Worm (Caenorhabditis elegans): ENCODE measurements around the gene Y116F11B.7.

The Y116F11B.7 gene

ce11 chrV:19867883-19868282, 19.8 kb downstream of the Y116F11B.7 start, which contains the start of gene Y116F11B.9:
Gene Y116F11B.9, minus strand, starts transcription at chrV:19867983.
- no peak for TF ChIP-seq tbx-11 (GFP tag; IDR thresholded peaks at IDR 0.05)
- TF ChIP-seq B0310.2 (tag; optimal IDR thresholded peaks at IDR 0.05), result no peak
- TF ChIP-seq ama-1 (optimal IDR thresholded peaks at IDR 0.05), result no peak
- TF ChIP-seq sea-1 (GFP tag; conservative IDR thresholded peaks at IDR 0.05), result no peak
- TF ChIP-seq ceh-13 (GFP tag; optimal IDR thresholded peaks at IDR 0.05), result no peak
- no peak for TF ChIP-seq tbx-37 (GFP tag; conservative IDR thresholded peaks at IDR 0.05)
- no peak for TF ChIP-seq pes-1 (GFP tag; IDR thresholded peaks at IDR 0.05)
- TF ChIP-seq aly-1 (tag; optimal IDR thresholded peaks at IDR 0.05), result no peak
- TF ChIP-seq flt-1 (GFP tag; IDR thresholded peaks at IDR 0.05), result no peak
- TF ChIP-seq scrt-1 (GFP tag; IDR thresholded peaks at IDR 0.05), result no peak
- no peak for TF ChIP-seq F13C5.2 (tag; optimal IDR thresholded peaks at IDR 0.05)
- TF ChIP-seq hmg-4 (GFP tag; optimal IDR thresholded peaks at IDR 0.05), result no peak
- TF ChIP-seq ceh-36 (tag; optimal IDR thresholded peaks at IDR 0.05), result no peak
- TF ChIP-seq hnd-1 (tag; optimal IDR thresholded peaks at IDR 0.05), result no peak
- no peak for TF ChIP-seq ets-7 (tag; optimal IDR thresholded peaks at IDR 0.05)
- TF ChIP-seq hmbx-1 (tag; optimal IDR thresholded peaks at IDR 0.05), result no peak

ce11 chrV:19882916-19883315, 34.8 kb downstream of the Y116F11B.7 start, which contains the start of gene Y116F11B.13:
Gene Y116F11B.13, plus strand, starts transcription at chrV:19883216.
- TF ChIP-seq ets-7 (tag; optimal IDR thresholded peaks at IDR 0.05), result no peak
- TF ChIP-seq hmg-4 (GFP tag; optimal IDR thresholded peaks at IDR 0.05), result no peak
- no peak for TF ChIP-seq F13C5.2 (tag; optimal IDR thresholded peaks at IDR 0.05)
- no peak for TF ChIP-seq flt-1 (GFP tag; IDR thresholded peaks at IDR 0.05)
- no peak for TF ChIP-seq ama-1 (optimal IDR thresholded peaks at IDR 0.05)
- no peak for TF ChIP-seq tra-4 (tag; optimal IDR thresholded peaks at IDR 0.05)
- TF ChIP-seq aly-1 (tag; optimal IDR thresholded peaks at IDR 0.05), result no peak
- TF ChIP-seq hnd-1 (tag; optimal IDR thresholded peaks at IDR 0.05), result no peak
- TF ChIP-seq tbx-11 (GFP tag; IDR thresholded peaks at IDR 0.05), result no peak
- TF ChIP-seq ceh-36 (tag; optimal IDR thresholded peaks at IDR 0.05), result no peak
- TF ChIP-seq sea-1 (GFP tag; conservative IDR thresholded peaks at IDR 0.05), result no peak
- no peak for TF ChIP-seq hmbx-1 (tag; optimal IDR thresholded peaks at IDR 0.05)

- TF ChIP-seq ama-1 (optimal IDR thresholded peaks at IDR 0.05), result no peak
- no peak for TF ChIP-seq flt-1 (GFP tag; IDR thresholded peaks at IDR 0.05)
- no peak for TF ChIP-seq ceh-36 (tag; optimal IDR thresholded peaks at IDR 0.05)
- no peak for TF ChIP-seq tbx-37 (GFP tag; conservative IDR thresholded peaks at IDR 0.05)
- no peak for TF ChIP-seq pes-1 (GFP tag; IDR thresholded peaks at IDR 0.05)
- no peak for TF ChIP-seq B0310.2 (tag; optimal IDR thresholded peaks at IDR 0.05)
- TF ChIP-seq hnd-1 (tag; optimal IDR thresholded peaks at IDR 0.05), result no peak
- TF ChIP-seq tra-4 (tag; optimal IDR thresholded peaks at IDR 0.05), result no peak
- TF ChIP-seq aly-1 (tag; optimal IDR thresholded peaks at IDR 0.05), result no peak
- TF ChIP-seq F13C5.2 (tag; optimal IDR thresholded peaks at IDR 0.05), result no peak
- TF ChIP-seq ets-7 (tag; optimal IDR thresholded peaks at IDR 0.05), result no peak
- no peak for TF ChIP-seq scrt-1 (GFP tag; IDR thresholded peaks at IDR 0.05)
- no peak for TF ChIP-seq sea-1 (GFP tag; conservative IDR thresholded peaks at IDR 0.05)
- TF ChIP-seq ceh-13 (GFP tag; optimal IDR thresholded peaks at IDR 0.05), result no peak
- no peak for TF ChIP-seq hmbx-1 (tag; optimal IDR thresholded peaks at IDR 0.05)
- no peak for TF ChIP-seq hmg-4 (GFP tag; optimal IDR thresholded peaks at IDR 0.05)
- TF ChIP-seq tbx-11 (GFP tag; IDR thresholded peaks at IDR 0.05), result no peak
Observed at ce11 chrV:19895250-19895649, 47.1 kb downstream of the Y116F11B.7 start, which contains the start of gene gly-4. Gene gly-4, minus strand, starts transcription at chrV:19895350.

ce11 chrV:19897557-19897956, 49.4 kb downstream of the Y116F11B.7 start:
- TF ChIP-seq F13C5.2 (tag; optimal IDR thresholded peaks at IDR 0.05) (peak; percentile 4), ceh-13 (GFP tag; optimal IDR thresholded peaks at IDR 0.05) (no peak)

ce11 chrV:19897982-19898381, 49.9 kb downstream of the Y116F11B.7 start:
- TF ChIP-seq hmg-4 (GFP tag; optimal IDR thresholded peaks at IDR 0.05), result no peak
- TF ChIP-seq ama-1 (optimal IDR thresholded peaks at IDR 0.05), result no peak
- no peak for TF ChIP-seq aly-1 (tag; optimal IDR thresholded peaks at IDR 0.05)
- no peak for TF ChIP-seq flt-1 (GFP tag; IDR thresholded peaks at IDR 0.05)
- no peak for TF ChIP-seq ets-7 (tag; optimal IDR thresholded peaks at IDR 0.05)
- TF ChIP-seq tbx-11 (GFP tag; IDR thresholded peaks at IDR 0.05), result no peak
- no peak for TF ChIP-seq sea-1 (GFP tag; conservative IDR thresholded peaks at IDR 0.05)

- TF ChIP-seq hmg-4 (GFP tag; optimal IDR thresholded peaks at IDR 0.05) (no peak), F13C5.2 (tag; optimal IDR thresholded peaks at IDR 0.05) (no peak), tbx-11 (GFP tag; IDR thresholded peaks at IDR 0.05) (no peak), scrt-1 (GFP tag; IDR thresholded peaks at IDR 0.05) (no peak), tra-4 (tag; optimal IDR thresholded peaks at IDR 0.05) (no peak), aly-1 (tag; optimal IDR thresholded peaks at IDR 0.05) (no peak), ets-7 (tag; optimal IDR thresholded peaks at IDR 0.05) (no peak), ceh-13 (GFP tag; optimal IDR thresholded peaks at IDR 0.05) (no peak), tbx-37 (GFP tag; conservative IDR thresholded peaks at IDR 0.05) (no peak), B0310.2 (tag; optimal IDR thresholded peaks at IDR 0.05) (no peak), ceh-36 (tag; optimal IDR thresholded peaks at IDR 0.05) (no peak), hnd-1 (tag; optimal IDR thresholded peaks at IDR 0.05) (no peak), sea-1 (GFP tag; conservative IDR thresholded peaks at IDR 0.05) (no peak), ama-1 (optimal IDR thresholded peaks at IDR 0.05) (no peak), flt-1 (GFP tag; IDR thresholded peaks at IDR 0.05) (no peak), hmbx-1 (tag; optimal IDR thresholded peaks at IDR 0.05) (no peak)
Observed at ce11 chrV:19899167-19899566, 51.1 kb downstream of the Y116F11B.7 start, which contains the start of gene Y116F11B.14. Gene Y116F11B.14, plus strand, starts transcription at chrV:19899467.

ce11 chrV:19901826-19902225, 53.7 kb downstream of the Y116F11B.7 start:
- no peak for TF ChIP-seq hnd-1 (tag; optimal IDR thresholded peaks at IDR 0.05)
- no peak for TF ChIP-seq ama-1 (optimal IDR thresholded peaks at IDR 0.05)
- TF ChIP-seq F13C5.2 (tag; optimal IDR thresholded peaks at IDR 0.05), result no peak
- no peak for TF ChIP-seq hmbx-1 (tag; optimal IDR thresholded peaks at IDR 0.05)
- TF ChIP-seq sea-1 (GFP tag; conservative IDR thresholded peaks at IDR 0.05), result no peak
- no peak for TF ChIP-seq hmg-4 (GFP tag; optimal IDR thresholded peaks at IDR 0.05)
- no peak for TF ChIP-seq B0310.2 (tag; optimal IDR thresholded peaks at IDR 0.05)
- no peak for TF ChIP-seq tbx-37 (GFP tag; conservative IDR thresholded peaks at IDR 0.05)

ce11 chrV:19904790-19905189, 56.7 kb downstream of the Y116F11B.7 start:
- no peak for TF ChIP-seq flt-1 (GFP tag; IDR thresholded peaks at IDR 0.05)
